Worm (Caenorhabditis elegans) whole organism, L4/young adult: ENCODE results near the gene F54C8.6.
"Not testable (repeated sequence)": the region's sequence is repeated elsewhere in the genome, so short reads cannot be mapped to it uniquely, and the experiment has no call there.

Experiments
- W03F9.2 ChIP-seq: fragments of 150-350 bp; optimal IDR thresholded peaks from 2 replicates; lab custom pipeline; 2014; ENCODE audit warnings: missing biosample characterization, missing genetic modification characterization
- dao-5 ChIP-seq: sonication (generic microtip); optimal IDR thresholded peaks from 2 replicates; lab custom pipeline; 2016; ENCODE audit warnings: missing genotype, missing genetic modification characterization, moderate library complexity, missing compliant biosample characterization
- him-1 ChIP-seq: sonication (generic microtip); optimal IDR thresholded peaks from 2 replicates; lab custom pipeline; 2016; ENCODE audit warnings: missing genotype, missing genetic modification reagents, missing genetic modification characterization, missing compliant biosample characterization

F54C8.6 gene

ce11 chrIII:9450933-9451332 lies 1.2 kb upstream of the F54C8.6 start:
- no peak for TF ChIP-seq W03F9.2 (tag; lab: Kevin White, UChicago)

- TF ChIP-seq dao-5 (tag; lab: Kevin White, UChicago) (no peak), W03F9.2 (tag; lab: Kevin White, UChicago) (peak; percentile 52)
These were observed 6.2 kb downstream of the F54C8.6 start, which contains the start of gene pir-2 for ce11 chrIII:9443417-9444027. Gene pir-2, minus strand, starts transcription at chrIII:9443634.

ce11 chrIII:9442846-9443245 lies 6.9 kb downstream of the F54C8.6 start:
- TF ChIP-seq dao-5 (tag; lab: Kevin White, UChicago), result no peak
- TF ChIP-seq W03F9.2 (tag; lab: Kevin White, UChicago), result no peak
- no peak for TF ChIP-seq him-1 (tag; lab: Kevin White, UChicago)

- no peak for TF ChIP-seq W03F9.2 (tag; lab: Kevin White, UChicago)
- no peak for TF ChIP-seq dao-5 (tag; lab: Kevin White, UChicago)
- no peak for TF ChIP-seq him-1 (tag; lab: Kevin White, UChicago)
These were observed 8.6 kb downstream of the F54C8.6 start, which contains the start of gene emb-30 for ce11 chrIII:9441133-9441532. Gene emb-30, minus strand, starts transcription at chrIII:9441460.

- no peak for TF ChIP-seq W03F9.2 (tag; lab: Kevin White, UChicago)
- TF ChIP-seq him-1 (tag; lab: Kevin White, UChicago), result no peak
- no peak for TF ChIP-seq dao-5 (tag; lab: Kevin White, UChicago)
These were observed 10.3 kb downstream of the F54C8.6 start, which contains the start of gene F54C8.1 for ce11 chrIII:9439399-9439798. Gene F54C8.1, plus strand, starts transcription at chrIII:9439699.

- TF ChIP-seq dao-5 (tag; lab: Kevin White, UChicago), result no peak
- no peak for TF ChIP-seq him-1 (tag; lab: Kevin White, UChicago)
- no peak for TF ChIP-seq W03F9.2 (tag; lab: Kevin White, UChicago)
These were observed 14.7 kb downstream of the F54C8.6 start for ce11 chrIII:9434999-9435398.

- no peak for TF ChIP-seq him-1 (tag; lab: Kevin White, UChicago)
These were observed 16.1 kb downstream of the F54C8.6 start, which contains the start of gene cpar-1 for ce11 chrIII:9433576-9434107. Gene cpar-1, plus strand, starts transcription at chrIII:9434057.

- no peak for TF ChIP-seq W03F9.2 (tag; lab: Kevin White, UChicago)
- TF ChIP-seq him-1 (tag; lab: Kevin White, UChicago), result no peak
- TF ChIP-seq dao-5 (tag; lab: Kevin White, UChicago), result no peak
These were observed 23.4 kb downstream of the F54C8.6 start, which contains the start of gene T26G10.5 for ce11 chrIII:9426301-9426700. Gene T26G10.5, minus strand, starts transcription at chrIII:9426401.

- TF ChIP-seq dao-5, W03F9.2, him-1 (tag; lab: Kevin White, UChicago): not testable (repeated sequence)
These were observed 29.5 kb downstream of the F54C8.6 start, which contains the start of gene T26G10.4 for ce11 chrIII:9420231-9420630. Gene T26G10.4, plus strand, starts transcription at chrIII:9420531.

ce11 chrIII:9413340-9413739 lies 36.4 kb downstream of the F54C8.6 start, which contains the start of gene T26G10.3:
Gene T26G10.3, minus strand, starts transcription at chrIII:9413440.
- no peak for TF ChIP-seq dao-5 (tag; lab: Kevin White, UChicago)
- TF ChIP-seq him-1 (tag; lab: Kevin White, UChicago), result no peak
- TF ChIP-seq W03F9.2 (tag; lab: Kevin White, UChicago), result no peak

ce11 chrIII:9406600-9406999 lies 43.1 kb downstream of the F54C8.6 start, which contains the start of gene T26G10.1:
Gene T26G10.1, minus strand, starts transcription at chrIII:9406641.
- TF ChIP-seq dao-5 (tag; lab: Kevin White, UChicago) (no peak), W03F9.2 (tag; lab: Kevin White, UChicago) (peak; percentile 44), him-1 (tag; lab: Kevin White, UChicago) (no peak)

- no peak for TF ChIP-seq W03F9.2 (tag; lab: Kevin White, UChicago)
- no peak for TF ChIP-seq dao-5 (tag; lab: Kevin White, UChicago)
- TF ChIP-seq him-1 (tag; lab: Kevin White, UChicago), result no peak
These were observed 48.7 kb downstream of the F54C8.6 start, which contains the start of gene nlp-48 for ce11 chrIII:9401036-9401435. Gene nlp-48, minus strand, starts transcription at chrIII:9401136.
